Worm (Caenorhabditis elegans) whole organism, L3 larva: Measurements from ENCODE around the gene Y17G9A.2.

Experiments
- ceh-28 ChIP-seq: fragments of 150-350 bp; optimal IDR thresholded peaks from 2 replicates; lab custom pipeline; 2014; ENCODE audit warnings: missing biosample characterization, missing genetic modification reagents, missing genetic modification characterization
- ceh-82 ChIP-seq: fragments of 150-350 bp; optimal IDR thresholded peaks from 2 replicates; lab custom pipeline; 2014; ENCODE audit warnings: missing biosample characterization, missing genetic modification characterization
- elt-1 ChIP-seq: fragments of 150-350 bp; optimal IDR thresholded peaks from 2 replicates; lab custom pipeline; 2014; ENCODE audit warnings: missing biosample characterization, missing genetic modification characterization
- lin-39 ChIP-seq: fragments of 150-350 bp; optimal IDR thresholded peaks from 2 replicates; lab custom pipeline; 2018; ENCODE audit warnings: missing biosample characterization, missing genetic modification reagents, missing genetic modification characterization
- nhr-11 ChIP-seq: fragments of 150-350 bp; optimal IDR thresholded peaks from 2 replicates; lab custom pipeline; 2014; ENCODE audit warnings: missing biosample characterization, missing genetic modification characterization
- nhr-237 ChIP-seq: fragments of 150-350 bp; optimal IDR thresholded peaks from 2 replicates; lab custom pipeline; 2014; ENCODE audit warnings: missing biosample characterization, missing genetic modification characterization
- unc-62 ChIP-seq: fragments of 150-350 bp; sonication (generic microtip); optimal IDR thresholded peaks from 4 replicates; lab custom pipeline; 2014; ENCODE audit warnings: missing biosample characterization, missing genetic modification reagents, missing genetic modification characterization
- ztf-11 ChIP-seq: fragments of 150-350 bp; optimal IDR thresholded peaks from 2 replicates; lab custom pipeline; 2014; ENCODE audit warnings: missing biosample characterization, missing genetic modification characterization

- no peak for TF ChIP-seq lin-39 (tag; lab: Kevin White, UChicago)
- TF ChIP-seq ztf-11 (tag; lab: Kevin White, UChicago): no peak
- TF ChIP-seq ceh-28 (tag; lab: Kevin White, UChicago): no peak
- TF ChIP-seq nhr-11: no peak
- no peak for TF ChIP-seq unc-62 (GFP tag; lab: Kevin White, UChicago)
- no peak for TF ChIP-seq nhr-237
- no peak for TF ChIP-seq elt-1 (tag; lab: Kevin White, UChicago)
- no peak for TF ChIP-seq ceh-82 (tag; lab: Kevin White, UChicago)
Observed at ce11 chrIV:4827219-4827618, 28.9 kb downstream of the Y17G9A.2 start, which contains the start of gene mpz-4.
